Fruit fly (Drosophila melanogaster): ENCODE measurements around the gene Gs1.
A peak's percentile ranks its signal among the peaks of the same experiment; 100 is the strongest.

Gene Gs1

dm6 chr2L:91333-91732 is 40.5 kb upstream of the Gs1 start:
- TF ChIP-seq CG15479 (GFP tag; optimal IDR thresholded peaks at IDR 0.05) (peak; percentile 60), pum (GFP tag; optimal IDR thresholded peaks at IDR 0.05) (no peak), prd (optimal IDR thresholded peaks at IDR 0.05) (no peak), prd (GFP tag; IDR thresholded peaks at IDR 0.05) (0 out of 3 replicates have a peak, but pooled peaks have one; percentile 29), zen (tag; optimal IDR thresholded peaks at IDR 0.05) (peak; percentile 99), Kr (GFP tag; optimal IDR thresholded peaks at IDR 0.05) (peak; percentile 14), maf-S (GFP tag; optimal IDR thresholded peaks at IDR 0.05) (no peak), CG10543 (GFP tag; optimal IDR thresholded peaks at IDR 0.05) (no peak), oc (tag; optimal IDR thresholded peaks at IDR 0.05) (no peak), D (optimal IDR thresholded peaks at IDR 0.05) (peak; percentile 93), D (GFP tag; optimal IDR thresholded peaks at IDR 0.05) (no peak), cad (GFP tag; optimal IDR thresholded peaks at IDR 0.05) (peak; percentile 97), twi (tag; optimal IDR thresholded peaks at IDR 0.05) (peak; percentile 43), tll (GFP tag; optimal IDR thresholded peaks at IDR 0.05) (peak in 1 of 2 experiments; percentile 82)

- TF ChIP-seq CG17612 (GFP tag; IDR thresholded peaks at IDR 0.05) (no peak), CG18262 (tag; optimal IDR thresholded peaks at IDR 0.05) (no peak), Drgx (GFP tag; IDR thresholded peaks at IDR 0.05) (peak; percentile 53; the same call in 1 of the 2 replicates), bsh (GFP tag; optimal IDR thresholded peaks at IDR 0.05) (peak in 1 of 2 experiments; percentile 67), CG31224 (GFP tag; IDR thresholded peaks at IDR 0.05) (no peak), scrt (GFP tag; optimal IDR thresholded peaks at IDR 0.05) (no peak), hbn (GFP tag; IDR thresholded peaks at IDR 0.05; ENCODE audit: partially characterized antibody) (no peak), Rfx (GFP tag; IDR thresholded peaks at IDR 0.05) (no peak), yki (optimal IDR thresholded peaks at IDR 0.05) (no peak), CG3838 (GFP tag; optimal IDR thresholded peaks at IDR 0.05) (no peak), CG15696 (tag; optimal IDR thresholded peaks at IDR 0.05) (no peak), lbe (GFP tag; optimal IDR thresholded peaks at IDR 0.05) (peak; percentile 70), fd64A (GFP tag; optimal IDR thresholded peaks at IDR 0.05) (no peak), CG7928 (GFP tag; optimal IDR thresholded peaks at IDR 0.05) (no peak), CG18599 (GFP tag; optimal IDR thresholded peaks at IDR 0.05) (no peak), corto (GFP tag; optimal IDR thresholded peaks at IDR 0.05) (peak; percentile 67), CG10274 (GFP tag; optimal IDR thresholded peaks at IDR 0.05) (no peak), hth (optimal IDR thresholded peaks at IDR 0.05) (no peak), CG7556 (GFP tag; optimal IDR thresholded peaks at IDR 0.05) (no peak), nom (GFP tag; optimal IDR thresholded peaks at IDR 0.05) (peak; percentile 83), HmgZ (tag; optimal IDR thresholded peaks at IDR 0.05) (no peak), CG1792 (GFP tag; optimal IDR thresholded peaks at IDR 0.05) (no peak)
Observed at dm6 chr2L:91830-92229, 40.0 kb upstream of the Gs1 start.

- TF ChIP-seq CTCF (GFP tag; optimal IDR thresholded peaks at IDR 0.05) (no peak), CG7357 (GFP tag; IDR thresholded peaks at IDR 0.05) (no peak), yki (optimal IDR thresholded peaks at IDR 0.05) (no peak), h (optimal IDR thresholded peaks at IDR 0.05) (no peak), CG18476 (GFP tag; optimal IDR thresholded peaks at IDR 0.05) (no peak), ci (GFP tag; IDR thresholded peaks at IDR 0.05) (no peak), BtbVII (GFP tag; optimal IDR thresholded peaks at IDR 0.05) (no peak), Ets65A (GFP tag) (peak; percentile 78), CG9727 (GFP tag; optimal IDR thresholded peaks at IDR 0.05) (no peak), abd-A (tag; optimal IDR thresholded peaks at IDR 0.05) (no peak), CG2202 (tag; optimal IDR thresholded peaks at IDR 0.05) (no peak), D19B (GFP tag; optimal IDR thresholded peaks at IDR 0.05) (no peak), mirr (GFP tag; optimal IDR thresholded peaks at IDR 0.05) (no peak), HLH54F (GFP tag; optimal IDR thresholded peaks at IDR 0.05) (no peak), slou (GFP tag; optimal IDR thresholded peaks at IDR 0.05) (no peak), CG6683 (GFP tag; optimal IDR thresholded peaks at IDR 0.05) (no peak), danr (GFP tag; IDR thresholded peaks at IDR 0.05) (no peak), Blimp-1 (GFP tag; optimal IDR thresholded peaks at IDR 0.05) (no peak)
Observed at dm6 chr2L:92993-93392, 38.9 kb upstream of the Gs1 start.

Data from whole organism, embryonic.